Worm (Caenorhabditis elegans) whole organism, dauer: ENCODE results near the gene Y54G11A.19.

Experiments
- unc-62 ChIP-seq: sonication (generic microtip); optimal IDR thresholded peaks from 2 replicates; lab custom pipeline; 2017; ENCODE audit warnings: missing biosample characterization, missing genetic modification reagents, missing genetic modification characterization

Y54G11A.19 gene

ce11 chrII:14226175-14226574 is 30.5 kb downstream of the Y54G11A.19 start, which contains the start of gene Y48B6A.13:
TSS of gene Y48B6A.13 (minus strand) at chrII:14226275.
- TF ChIP-seq unc-62 (GFP tag; lab: Kevin White, UChicago), result no peak

- no peak for TF ChIP-seq unc-62 (GFP tag; lab: Kevin White, UChicago)
Observed at ce11 chrII:14218142-14218541, 38.5 kb downstream of the Y54G11A.19 start.

- TF ChIP-seq unc-62 (GFP tag; lab: Kevin White, UChicago), result no peak
Observed at ce11 chrII:14214109-14214508, 42.6 kb downstream of the Y54G11A.19 start, which contains the start of gene Y48B6A.10. TSS of gene Y48B6A.10 (plus strand) at chrII:14214409.

- no peak for TF ChIP-seq unc-62 (GFP tag; lab: Kevin White, UChicago)
Observed at ce11 chrII:14211118-14211517, 45.6 kb downstream of the Y54G11A.19 start, which contains the start of gene hot-7. TSS of gene hot-7 (plus strand) at chrII:14211418.
